Fruit fly (Drosophila melanogaster) whole organism, prepupa: ENCODE data around the gene Cyp4g15.
A peak's percentile ranks its signal among the peaks of the same experiment; 100 is the strongest.

Experiments used
- CG11902 ChIP-seq: fragments of 200-800 bp; sonication (Bioruptor generic); optimal IDR thresholded peaks from 3 replicates; lab custom pipeline; 2016; ENCODE audit warnings: missing biosample characterization, missing genetic modification characterization
- CG15336 ChIP-seq: fragments of 200-800 bp; sonication (Bioruptor generic); IDR thresholded peaks from 2 replicates; pipeline ENCODE4 v1.3.6; 2022; ENCODE audit warnings: missing biosample characterization, missing genetic modification characterization
- CG3032 ChIP-seq: fragments of 200-800 bp; optimal IDR thresholded peaks from 2 replicates; lab custom pipeline; 2019; ENCODE audit warnings: missing biosample characterization, mild to moderate bottlenecking, missing genetic modification characterization, moderate library complexity
- CG32006 ChIP-seq: fragments of 200-800 bp; sonication (Bioruptor generic); optimal IDR thresholded peaks from 3 replicates; lab custom pipeline; 2017; ENCODE audit warnings: missing biosample characterization, mild to moderate bottlenecking, missing genetic modification characterization
- CG4318 ChIP-seq: fragments of 200-800 bp; sonication (Bioruptor generic); optimal IDR thresholded peaks from 3 replicates; lab custom pipeline; 2017; ENCODE audit warnings: missing biosample characterization, mild to moderate bottlenecking, missing genetic modification characterization
- CG6163 ChIP-seq: fragments of 200-800 bp; sonication (Bioruptor generic); IDR thresholded peaks from 3 replicates; pipeline ENCODE4 v1.3.6; 2022; ENCODE audit warnings: missing biosample characterization, missing genetic modification characterization
- CG6276 ChIP-seq: fragments of 200-800 bp; sonication (Bioruptor generic); optimal IDR thresholded peaks from 2 replicates; lab custom pipeline; 2017; ENCODE audit warnings: missing biosample characterization, mild to moderate bottlenecking, missing genetic modification characterization
- CG6808 ChIP-seq: fragments of 200-800 bp; sonication (Bioruptor generic); optimal IDR thresholded peaks from 3 replicates; lab custom pipeline; 2017; ENCODE audit warnings: missing biosample characterization, missing genetic modification characterization, mild to moderate bottlenecking, moderate library complexity, missing genetic modification reagents
- CG8119 ChIP-seq: fragments of 200-800 bp; sonication (Bioruptor generic); IDR thresholded peaks from 3 replicates; pipeline ENCODE4 v1.3.6; 2022; ENCODE audit warnings: missing biosample characterization, missing genetic modification characterization
- CG8632 ChIP-seq: fragments of 200-800 bp; sonication (Bioruptor generic); optimal IDR thresholded peaks from 3 replicates; lab custom pipeline; 2016; ENCODE audit warnings: missing biosample characterization, missing genetic modification characterization
- Eip78C ChIP-seq: fragments of 200-800 bp; sonication (Bioruptor generic); peaks from one replicate; lab custom pipeline; 2016; ENCODE audit warnings: missing biosample characterization, missing genetic modification characterization
- Eip93F ChIP-seq: fragments of 200-800 bp; sonication (Bioruptor generic); optimal IDR thresholded peaks from 2 replicates; lab custom pipeline; 2016; ENCODE audit warnings: missing biosample characterization, mild to moderate bottlenecking, missing genetic modification characterization
- Ets21C ChIP-seq: fragments of 200-800 bp; sonication (Bioruptor generic); optimal IDR thresholded peaks from 3 replicates; lab custom pipeline; 2016; ENCODE audit warnings: missing biosample characterization, missing genetic modification characterization
- Gug ChIP-seq: fragments of 200-800 bp; sonication (Bioruptor generic); IDR thresholded peaks from 2 replicates; pipeline ENCODE4 v1.3.6; 2022; ENCODE audit warnings: missing biosample characterization, missing genetic modification characterization
- Hr38 ChIP-seq: sonication (Bioruptor generic); optimal IDR thresholded peaks from 2 replicates; lab custom pipeline; 2016; ENCODE audit warnings: missing biosample characterization, missing genetic modification characterization
- Hr39 ChIP-seq: fragments of 200-800 bp; sonication (Bioruptor generic); optimal IDR thresholded peaks from 2 replicates; lab custom pipeline; 2016; ENCODE audit warnings: missing biosample characterization, missing genetic modification characterization
- Lpt ChIP-seq: fragments of 200-800 bp; sonication (Bioruptor generic); optimal IDR thresholded peaks from 3 replicates; lab custom pipeline; 2016; ENCODE audit warnings: missing biosample characterization, missing genetic modification characterization
- OdsH ChIP-seq: fragments of 200-800 bp; sonication (Bioruptor generic); optimal IDR thresholded peaks from 3 replicates; lab custom pipeline; 2016; ENCODE audit warnings: missing biosample characterization, missing genetic modification characterization
- Sox14 ChIP-seq: fragments of 200-800 bp; sonication (Bioruptor generic); optimal IDR thresholded peaks from 3 replicates; lab custom pipeline; 2016; ENCODE audit warnings: missing biosample characterization, missing genetic modification characterization
- Sox15 ChIP-seq: fragments of 200-800 bp; sonication (Bioruptor generic); optimal IDR thresholded peaks from 3 replicates; lab custom pipeline; 2016; ENCODE audit warnings: missing biosample characterization, missing genetic modification characterization
- achi ChIP-seq: fragments of 200-800 bp; sonication (Bioruptor generic); optimal IDR thresholded peaks from 3 replicates; lab custom pipeline; 2016; ENCODE audit warnings: missing biosample characterization, missing genetic modification characterization
- dac ChIP-seq: fragments of 200-800 bp; sonication (Bioruptor generic); optimal IDR thresholded peaks from 2 replicates; lab custom pipeline; 2017; ENCODE audit warnings: missing biosample characterization, mild to moderate bottlenecking, missing genetic modification characterization
- dsx ChIP-seq: fragments of 200-800 bp; optimal IDR thresholded peaks from 3 replicates; lab custom pipeline; 2019; ENCODE audit warnings: missing biosample characterization, mild to moderate bottlenecking, missing genetic modification characterization, moderate library complexity; ENCODE audit not compliant: poor library complexity, severe bottlenecking
- eg ChIP-seq: fragments of 200-800 bp; sonication (Bioruptor generic); IDR thresholded peaks from 3 replicates; pipeline ENCODE4 v1.3.6; 2022; ENCODE audit warnings: missing biosample characterization, missing genetic modification characterization
- fd85E ChIP-seq: fragments of 200-800 bp; sonication (Bioruptor generic); optimal IDR thresholded peaks from 3 replicates; lab custom pipeline; 2016; ENCODE audit warnings: missing biosample characterization, missing genetic modification characterization
- lz ChIP-seq: fragments of 200-800 bp; sonication (Bioruptor generic); optimal IDR thresholded peaks from 3 replicates; lab custom pipeline; 2016; ENCODE audit warnings: missing biosample characterization, missing genetic modification characterization
- net ChIP-seq: fragments of 200-800 bp; sonication (Bioruptor generic); optimal IDR thresholded peaks from 3 replicates; lab custom pipeline; 2016; ENCODE audit warnings: missing biosample characterization, missing genetic modification characterization
- salr ChIP-seq, 2 experiments: fragments of 200-800 bp; sonication (Bioruptor generic); optimal IDR thresholded peaks; 3 replicates each; lab custom pipeline; 2016 to 2018; ENCODE audit warnings: missing biosample characterization in 2 of 2, missing genetic modification characterization in 2 of 2, mild to moderate bottlenecking in 1 of 2

The Cyp4g15 gene

dm6 chrX:11528026-11528702 lies 51.3 kb downstream of the Cyp4g15 start (continued):
- peak; percentile 51 for TF ChIP-seq CG8632 (GFP tag; lab: Kevin White, UChicago)
- TF ChIP-seq Ets21C = peak; percentile 34
- TF ChIP-seq achi (GFP tag; lab: Kevin White, UChicago) = peak; percentile 66
- peak; percentile 42 for TF ChIP-seq Hr39
- TF ChIP-seq lz (GFP tag; lab: Kevin White, UChicago) = peak; percentile 37
- TF ChIP-seq Sox15 (GFP tag; lab: Kevin White, UChicago) = no peak
- peak; percentile 79 for TF ChIP-seq CG3032 (tag; lab: Kevin White, UChicago)
- TF ChIP-seq CG4318 (GFP tag; lab: Kevin White, UChicago) = peak; percentile 14
- TF ChIP-seq Eip78C (GFP tag; lab: Kevin White, UChicago) = peak; percentile 91
- TF ChIP-seq CG15336 (GFP tag; lab: Robert Waterston, UW) = peak; percentile 58
- peak; percentile 79 for TF ChIP-seq CG6808 (GFP tag; lab: Kevin White, UChicago)
- TF ChIP-seq dsx (GFP tag; lab: Kevin White, UChicago) = peak; percentile 79
- TF ChIP-seq salr (GFP tag; optimal IDR thresholded peaks at IDR 0.05; lab: Kevin White, UChicago) = peak; percentile 34 to 38
- TF ChIP-seq Eip93F (GFP tag; lab: Kevin White, UChicago) = no peak
- TF ChIP-seq net (GFP tag; lab: Kevin White, UChicago) = peak; percentile 68
- peak; percentile 57 for TF ChIP-seq Lpt (GFP tag; lab: Kevin White, UChicago)

dm6 chrX:11531245-11531644 lies 54.4 kb downstream of the Cyp4g15 start:
- peak; percentile 76 for TF ChIP-seq CG6276 (GFP tag; lab: Kevin White, UChicago)
- peak; percentile 60 for TF ChIP-seq dac (GFP tag; lab: Kevin White, UChicago)
- peak; percentile 26 for TF ChIP-seq CG4318 (GFP tag; lab: Kevin White, UChicago)
- no peak for TF ChIP-seq Hr38 (GFP tag; lab: Kevin White, UChicago)
- TF ChIP-seq CG6163 = peak; percentile 64; the same call in 2 of the 3 replicates
- peak; percentile 81 for TF ChIP-seq CG15336 (GFP tag; lab: Robert Waterston, UW)
- TF ChIP-seq Gug (GFP tag; lab: Robert Waterston, UW) = 0 out of 2 replicates have a peak, but pooled peaks have one; percentile 54
- TF ChIP-seq fd85E (GFP tag; lab: Kevin White, UChicago) = no peak
- TF ChIP-seq Sox14 (GFP tag; lab: Kevin White, UChicago) = no peak
- TF ChIP-seq salr (GFP tag; optimal IDR thresholded peaks at IDR 0.05; lab: Kevin White, UChicago) = peak in 1 of 2 experiments; percentile 25
- peak; percentile 84 for TF ChIP-seq eg (GFP tag; lab: Robert Waterston, UW)
- TF ChIP-seq CG8119 (GFP tag; lab: Robert Waterston, UW) = peak; percentile 64; the same call in 2 of the 3 replicates
- TF ChIP-seq Lpt (GFP tag; lab: Kevin White, UChicago) = peak; percentile 60
- peak; percentile 0 for TF ChIP-seq OdsH (GFP tag; lab: Kevin White, UChicago)
- TF ChIP-seq CG32006 = peak; percentile 69
- no peak for TF ChIP-seq CG11902
